Fruit fly (Drosophila melanogaster): ENCODE results near the gene cutlet.
A peak's percentile ranks its signal among the peaks of the same experiment; 100 is the strongest.

Gene cutlet

DNA sequence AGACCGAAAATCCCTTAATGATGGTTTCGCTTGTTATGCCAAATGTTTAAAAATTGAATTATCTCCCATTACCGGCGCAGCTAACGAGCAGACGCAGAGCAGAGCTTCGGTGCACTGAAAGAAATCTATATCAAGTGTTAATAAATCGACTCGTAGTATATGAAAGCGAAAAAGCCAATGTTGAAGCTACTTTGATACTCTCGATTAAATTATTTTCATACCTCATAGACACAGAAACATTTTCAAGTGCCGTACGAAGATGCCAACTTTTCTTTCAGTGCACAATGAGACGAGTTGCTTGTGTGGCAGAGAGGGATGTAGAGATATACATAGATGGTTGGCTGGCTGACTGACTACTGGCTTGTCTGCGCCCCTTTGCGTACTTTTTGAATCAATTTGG, 35.8 kb downstream of the cutlet start (continued):
- TF ChIP-seq CG31388 (GFP tag; optimal IDR thresholded peaks at IDR 0.05) (no peak), CG2199 (GFP tag; IDR thresholded peaks at IDR 0.05) (0 out of 3 replicates have a peak, but pooled peaks have one; percentile 32), CG33213 (GFP tag; optimal IDR thresholded peaks at IDR 0.05) (no peak), Chrac-16 (GFP tag; optimal IDR thresholded peaks at IDR 0.05) (peak; percentile 24), Scr (GFP tag; IDR thresholded peaks at IDR 0.05; ENCODE audit: partially characterized antibody) (no peak), CG12155 (GFP tag; optimal IDR thresholded peaks at IDR 0.05) (no peak), fd102C (GFP tag; optimal IDR thresholded peaks at IDR 0.05) (no peak), CG4360 (GFP tag; IDR thresholded peaks at IDR 0.05) (no peak), nom (GFP tag; optimal IDR thresholded peaks at IDR 0.05) (no peak), disco-r (GFP tag; optimal IDR thresholded peaks at IDR 0.05) (no peak), sens-2 (GFP tag; IDR thresholded peaks at IDR 0.05) (no peak), Gug (GFP tag; IDR thresholded peaks at IDR 0.05) (no peak), CG30431 (GFP tag; optimal IDR thresholded peaks at IDR 0.05) (peak; percentile 24), eve (GFP tag; optimal IDR thresholded peaks at IDR 0.05) (peak in 1 of 2 experiments; percentile 18), CG12299 (tag; optimal IDR thresholded peaks at IDR 0.05) (no peak), NC2α (GFP tag; optimal IDR thresholded peaks at IDR 0.05) (peak; percentile 16), CG14710 (tag; optimal IDR thresholded peaks at IDR 0.05) (peak; percentile 41), Rx (GFP tag; IDR thresholded peaks at IDR 0.05) (peak; percentile 42; the same call in 1 of the 2 replicates), bsh (GFP tag; optimal IDR thresholded peaks at IDR 0.05) (peak in 1 of 2 experiments; percentile 66), CG6765 (GFP tag; optimal IDR thresholded peaks at IDR 0.05) (no peak), jing (GFP tag; optimal IDR thresholded peaks at IDR 0.05) (peak; percentile 33), zfh1 (GFP tag; IDR thresholded peaks at IDR 0.05) (peak; percentile 71), Nf-YB (GFP tag; optimal IDR thresholded peaks at IDR 0.05) (peak; percentile 6), CG31365 (tag; optimal IDR thresholded peaks at IDR 0.05) (no peak), dysf (GFP tag; IDR thresholded peaks at IDR 0.05) (no peak), pb (GFP tag; optimal IDR thresholded peaks at IDR 0.05) (no peak), lbe (GFP tag; optimal IDR thresholded peaks at IDR 0.05) (no peak), dan (GFP tag; IDR thresholded peaks at IDR 0.05) (no peak), CG4404 (GFP tag; IDR thresholded peaks at IDR 0.05) (peak; percentile 41; the same call in 1 of the 2 replicates), hbn (GFP tag; IDR thresholded peaks at IDR 0.05; ENCODE audit: partially characterized antibody) (no peak), CG7839 (tag; optimal IDR thresholded peaks at IDR 0.05) (no peak), CG8924 (tag; optimal IDR thresholded peaks at IDR 0.05) (peak; percentile 5), CG7556 (GFP tag; optimal IDR thresholded peaks at IDR 0.05) (no peak), bab2 (GFP tag; optimal IDR thresholded peaks at IDR 0.05) (no peak), HLHmδ (GFP tag; optimal IDR thresholded peaks at IDR 0.05) (no peak), CG16779 (GFP tag; IDR thresholded peaks at IDR 0.05) (no peak), CG9817 (tag; optimal IDR thresholded peaks at IDR 0.05) (peak; percentile 4), kah (GFP tag; optimal IDR thresholded peaks at IDR 0.05) (no peak), bigmax (GFP tag; optimal IDR thresholded peaks at IDR 0.05) (no peak), gsb-n (tag; optimal IDR thresholded peaks at IDR 0.05) (peak; percentile 35), pnt (GFP tag; optimal IDR thresholded peaks at IDR 0.05) (peak; percentile 28), otp (GFP tag; IDR thresholded peaks at IDR 0.05) (0 out of 3 replicates have a peak, but pooled peaks have one; percentile 9), Dip2 (GFP tag; IDR thresholded peaks at IDR 0.05) (no peak), CkIIα-i1 (GFP tag; IDR thresholded peaks at IDR 0.05) (no peak), CG1832 (GFP tag; optimal IDR thresholded peaks at IDR 0.05) (no peak), gce (GFP tag; IDR thresholded peaks at IDR 0.05) (no peak), nerfin-2 (GFP tag; IDR thresholded peaks at IDR 0.05; ENCODE audit: partially characterized antibody) (no peak), ftz-f1 (GFP tag; optimal IDR thresholded peaks at IDR 0.05) (no peak), luna (GFP tag; optimal IDR thresholded peaks at IDR 0.05) (no peak), CG4617 (GFP tag; optimal IDR thresholded peaks at IDR 0.05; ENCODE audit: borderline replicate concordance) (no peak), CG30020 (tag; optimal IDR thresholded peaks at IDR 0.05) (no peak)

Measured in whole organism, embryonic.